Worm (Caenorhabditis elegans) whole organism, young adult: ENCODE data around the gene Y62H9A.9.

ENCODE experiments used
- F33H1.4 ChIP-seq: fragments of 200-800 bp; sonication (Bioruptor generic); IDR thresholded peaks from 2 replicates; pipeline ENCODE4 v1.3.6; 2022; ENCODE audit warnings: missing genetic modification reagents, missing genetic modification characterization, missing compliant biosample characterization
- zim-3 ChIP-seq: sonication (generic microtip); optimal IDR thresholded peaks from 2 replicates; lab custom pipeline; 2017; ENCODE audit warnings: mild to moderate bottlenecking, missing genetic modification characterization, moderate library complexity, missing compliant biosample characterization
- ztf-18 ChIP-seq: sonication (generic microtip); optimal IDR thresholded peaks from 2 replicates; lab custom pipeline; 2016; ENCODE audit warnings: missing genotype, mild to moderate bottlenecking, missing genetic modification characterization, missing compliant biosample characterization

ce11 chrX:11920723-11921283 lies 22.9 kb upstream of the Y62H9A.9 start, which contains the start of gene Y62H9A.14:
- TF ChIP-seq ztf-18 (no peak), zim-3 (no peak), F33H1.4 (no peak)
